Worm (Caenorhabditis elegans) whole organism, young adult: ENCODE data around the gene pas-2.

Experiments used
- C17E4.6 ChIP-seq: fragments of 200-800 bp; sonication (Bioruptor generic); IDR thresholded peaks from 2 replicates; pipeline ENCODE4 v1.3.6; 2022; ENCODE audit warnings: missing genetic modification reagents, missing genetic modification characterization, missing compliant biosample characterization
- Y67H2A.10 ChIP-seq: fragments of 200-800 bp; sonication (Bioruptor generic); conservative IDR thresholded peaks from 2 replicates; pipeline ENCODE4 v1.3.6; 2022; ENCODE audit warnings: missing genetic modification reagents, missing genetic modification characterization, missing compliant biosample characterization
- akir-1 ChIP-seq: fragments of 200-800 bp; sonication (Bioruptor generic); optimal IDR thresholded peaks from 2 replicates; lab custom pipeline; 2018; ENCODE audit warnings: mild to moderate bottlenecking, missing genetic modification characterization, moderate library complexity, missing compliant biosample characterization
- attf-3 ChIP-seq: fragments of 200-800 bp; sonication (Bioruptor generic); conservative IDR thresholded peaks from 2 replicates; pipeline ENCODE4 v1.3.6; 2022; ENCODE audit warnings: missing genetic modification reagents, missing genetic modification characterization, missing compliant biosample characterization
- dpl-1 ChIP-seq: fragments of 150-350 bp; optimal IDR thresholded peaks from 2 replicates; lab custom pipeline; 2014; ENCODE audit warnings: missing biosample characterization, missing genetic modification reagents, missing genetic modification characterization
- hmg-1.2 ChIP-seq: fragments of 200-800 bp; sonication (Bioruptor generic); IDR thresholded peaks from 2 replicates; pipeline ENCODE4 v1.3.6; 2022; ENCODE audit warnings: missing genetic modification reagents, missing genetic modification characterization, missing compliant biosample characterization
- lag-1 ChIP-seq: fragments of 200-800 bp; sonication (Bioruptor generic); IDR thresholded peaks from 2 replicates; pipeline ENCODE4 v1.3.6; 2022; ENCODE audit warnings: missing genetic modification reagents, missing genetic modification characterization, missing compliant biosample characterization
- lir-1 ChIP-seq: fragments of 200-800 bp; sonication (Bioruptor generic); conservative IDR thresholded peaks from 2 replicates; pipeline ENCODE4 v1.3.6; 2022; ENCODE audit warnings: missing genetic modification reagents, missing genetic modification characterization, missing compliant biosample characterization
- rec-8 ChIP-seq, 2 experiments: sonication (generic microtip); optimal IDR thresholded peaks; 2 replicates each; lab custom pipeline; 2016; ENCODE audit warnings: mild to moderate bottlenecking in 2 of 2, missing genetic modification characterization in 2 of 2, missing genetic modification reagents in 2 of 2, missing genotype in 2 of 2, missing biosample characterization in 1 of 2, missing compliant biosample characterization in 1 of 2, moderate library complexity in 1 of 2
- unc-62 ChIP-seq: fragments of 150-350 bp; optimal IDR thresholded peaks from 2 replicates; lab custom pipeline; 2014; ENCODE audit warnings: missing biosample characterization, missing genetic modification reagents, missing genetic modification characterization
- zim-3 ChIP-seq: sonication (generic microtip); optimal IDR thresholded peaks from 2 replicates; lab custom pipeline; 2017; ENCODE audit warnings: mild to moderate bottlenecking, missing genetic modification characterization, moderate library complexity, missing compliant biosample characterization
- ztf-26 ChIP-seq: sonication (generic microtip); optimal IDR thresholded peaks from 2 replicates; lab custom pipeline; 2017; ENCODE audit warnings: missing genetic modification characterization, missing compliant biosample characterization

DNA sequence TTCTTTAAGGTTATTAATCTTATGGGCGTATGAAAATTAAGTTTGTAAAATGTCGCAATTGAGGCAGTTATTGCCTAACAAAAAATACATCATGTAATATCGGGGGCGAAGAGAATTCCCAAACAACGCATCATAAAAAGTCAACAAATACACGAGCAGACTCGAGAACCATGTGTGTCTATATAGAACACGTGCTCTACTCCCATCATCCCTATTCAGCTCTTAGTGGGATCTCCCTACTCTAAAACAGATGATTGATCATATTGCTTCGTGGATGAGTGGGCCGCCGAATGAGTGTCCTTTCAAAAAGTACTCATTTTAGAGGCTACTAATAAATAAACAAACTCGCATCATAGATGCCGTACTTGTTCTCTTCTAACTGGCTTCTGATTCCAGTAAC lies 45.7 kb upstream of the pas-2 start:
- TF ChIP-seq attf-3 (GFP tag; lab: Robert Waterston, UW), result no peak
- no peak for TF ChIP-seq ztf-26 (tag; lab: Kevin White, UChicago)
- TF ChIP-seq zim-3 (tag; lab: Kevin White, UChicago), result no peak
- TF ChIP-seq rec-8 (tag; optimal IDR thresholded peaks at IDR 0.05; lab: Kevin White, UChicago), result no peak
- no peak for TF ChIP-seq lag-1
- no peak for TF ChIP-seq akir-1 (GFP tag; lab: Kevin White, UChicago)
- no peak for TF ChIP-seq hmg-1.2 (GFP tag; lab: Robert Waterston, UW)
- no peak for TF ChIP-seq unc-62 (GFP tag; lab: Kevin White, UChicago)
- no peak for TF ChIP-seq C17E4.6 (GFP tag; lab: Robert Waterston, UW)
- no peak for TF ChIP-seq Y67H2A.10 (GFP tag; lab: Robert Waterston, UW)
- no peak for TF ChIP-seq lir-1 (GFP tag; lab: Robert Waterston, UW)
- no peak for TF ChIP-seq dpl-1 (GFP tag; lab: Kevin White, UChicago)
